Worm (Caenorhabditis elegans): Measurements from ENCODE around the gene Y4C6B.1.

The Y4C6B.1 gene

ce11 chrIV:5367899-5368298, 13.6 kb downstream of the Y4C6B.1 start:
- TF ChIP-seq ahr-1 (tag; optimal IDR thresholded peaks at IDR 0.05): no peak
- no peak for TF ChIP-seq K09A11.1 (tag; optimal IDR thresholded peaks at IDR 0.05; ENCODE audit: insufficient read depth)
- no peak for TF ChIP-seq ztf-16 (tag; optimal IDR thresholded peaks at IDR 0.05)
- no peak for TF ChIP-seq tbx-7 (tag; optimal IDR thresholded peaks at IDR 0.05)
- TF ChIP-seq che-1 (tag; optimal IDR thresholded peaks at IDR 0.05): no peak

DNA sequence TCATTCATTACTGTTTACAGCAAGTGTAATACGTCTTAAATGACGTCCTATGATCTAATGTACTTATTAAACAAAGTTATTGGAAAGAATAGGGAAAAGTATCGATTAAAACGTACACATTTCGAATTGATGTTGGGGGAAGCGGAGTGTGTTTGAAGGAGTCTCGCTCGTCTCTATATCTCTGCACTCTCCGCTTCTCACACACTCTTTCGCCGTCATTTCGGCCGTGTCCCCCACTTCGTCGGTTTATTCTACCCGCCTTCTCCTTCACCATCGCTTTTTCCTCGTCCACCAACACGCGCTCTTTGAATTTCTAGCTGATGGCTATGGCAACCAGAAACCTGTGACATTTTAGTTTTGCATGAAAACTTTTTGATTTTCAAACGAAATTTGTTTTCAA, 14.6 kb downstream of the Y4C6B.1 start:
- TF ChIP-seq rnt-1 (tag; optimal IDR thresholded peaks at IDR 0.05) (peak; percentile 16), nfya-1 (tag; optimal IDR thresholded peaks at IDR 0.05) (peak; percentile 47), ceh-34 (tag; optimal IDR thresholded peaks at IDR 0.05) (peak; percentile 58), pha-2 (tag; optimal IDR thresholded peaks at IDR 0.05) (no peak), ceh-14 (tag; optimal IDR thresholded peaks at IDR 0.05) (no peak), ceh-31 (tag; optimal IDR thresholded peaks at IDR 0.05) (peak; percentile 41), hlh-15 (tag; optimal IDR thresholded peaks at IDR 0.05) (no peak), unc-42 (tag; optimal IDR thresholded peaks at IDR 0.05) (peak; percentile 4), ceh-48 (tag; optimal IDR thresholded peaks at IDR 0.05) (peak; percentile 66), zip-5 (tag; optimal IDR thresholded peaks at IDR 0.05) (no peak), tbx-2 (tag; optimal IDR thresholded peaks at IDR 0.05) (peak; percentile 16), syd-9 (tag; optimal IDR thresholded peaks at IDR 0.05) (peak; percentile 13)

DNA sequence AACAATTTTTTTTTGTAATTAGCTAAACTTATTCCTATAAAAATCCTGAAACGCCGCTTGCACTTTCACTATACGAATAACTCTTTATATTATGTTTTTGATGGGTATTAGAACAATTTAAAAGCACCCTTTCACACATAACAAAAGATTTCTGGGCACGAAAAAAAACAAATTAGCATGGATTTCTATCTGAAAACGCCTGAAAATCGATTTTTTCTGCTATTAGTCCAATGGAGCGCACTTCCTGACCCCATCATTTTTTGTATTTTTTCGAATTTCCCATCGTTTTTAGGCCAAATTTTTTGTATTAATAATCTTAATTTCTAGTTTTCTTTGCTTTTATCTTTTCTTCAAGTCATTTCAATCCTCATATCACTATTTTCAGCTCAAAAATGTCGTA, 15.1 kb downstream of the Y4C6B.1 start, which contains the start of gene F41H10.3:
TSS of gene F41H10.3 (plus strand) at position 388 of the 400 bp plus-strand sequence.
- no peak for TF ChIP-seq sdc-2 (tag; optimal IDR thresholded peaks at IDR 0.05)
- TF ChIP-seq ceh-24 (tag; optimal IDR thresholded peaks at IDR 0.05): no peak
- TF ChIP-seq ceh-48 (tag; optimal IDR thresholded peaks at IDR 0.05): peak; percentile 18
- no peak for TF ChIP-seq hlh-8 (tag; optimal IDR thresholded peaks at IDR 0.05)
- TF ChIP-seq C38D4.7 (GFP tag; optimal IDR thresholded peaks at IDR 0.05): no peak
- TF ChIP-seq K02D7.2 (tag; optimal IDR thresholded peaks at IDR 0.05): no peak
- TF ChIP-seq tbx-7 (tag; optimal IDR thresholded peaks at IDR 0.05): no peak

ce11 chrIV:5370914-5371313, 16.6 kb downstream of the Y4C6B.1 start:
- peak; percentile 14 for TF ChIP-seq hlh-15 (tag; optimal IDR thresholded peaks at IDR 0.05)
- peak; percentile 20 for TF ChIP-seq ref-2 (tag; optimal IDR thresholded peaks at IDR 0.05)
- TF ChIP-seq fax-1 (tag; optimal IDR thresholded peaks at IDR 0.05): peak; percentile 33
- TF ChIP-seq zip-5 (tag; optimal IDR thresholded peaks at IDR 0.05): peak; percentile 52
- no peak for TF ChIP-seq sox-2 (GFP tag; IDR thresholded peaks at IDR 0.05)
- TF ChIP-seq ceh-18 (tag; optimal IDR thresholded peaks at IDR 0.05): no peak
- TF ChIP-seq mec-3 (tag; optimal IDR thresholded peaks at IDR 0.05; ENCODE audit: borderline replicate concordance): no peak
- peak; percentile 39 for TF ChIP-seq ceh-14 (tag; optimal IDR thresholded peaks at IDR 0.05)
- peak; percentile 1 for TF ChIP-seq C38D4.7 (GFP tag; optimal IDR thresholded peaks at IDR 0.05)
- TF ChIP-seq nhr-232 (tag; optimal IDR thresholded peaks at IDR 0.05): peak; percentile 18
- peak; percentile 71 for TF ChIP-seq ceh-34 (tag; optimal IDR thresholded peaks at IDR 0.05)
- peak; percentile 47 for TF ChIP-seq ceh-31 (tag; optimal IDR thresholded peaks at IDR 0.05)
- TF ChIP-seq K02D7.2 (tag; optimal IDR thresholded peaks at IDR 0.05): peak; percentile 25
- TF ChIP-seq pha-2 (tag; optimal IDR thresholded peaks at IDR 0.05): peak; percentile 41
- peak; percentile 43 for TF ChIP-seq ceh-2 (tag; optimal IDR thresholded peaks at IDR 0.05)
- peak; percentile 50 for TF ChIP-seq tbx-2 (tag; optimal IDR thresholded peaks at IDR 0.05)
- peak; percentile 72 for TF ChIP-seq ttx-3 (tag; optimal IDR thresholded peaks at IDR 0.05)
- no peak for TF ChIP-seq elt-4 (tag; optimal IDR thresholded peaks at IDR 0.05)
- TF ChIP-seq K09A11.1 (tag; optimal IDR thresholded peaks at IDR 0.05; ENCODE audit: insufficient read depth): peak; percentile 65
- no peak for TF ChIP-seq unc-3 (GFP tag; conservative IDR thresholded peaks at IDR 0.05)
- peak; percentile 22 for TF ChIP-seq unc-3 (tag; optimal IDR thresholded peaks at IDR 0.05)
- TF ChIP-seq unc-55 (GFP tag; optimal IDR thresholded peaks at IDR 0.05): no peak
- TF ChIP-seq ceh-22 (tag; optimal IDR thresholded peaks at IDR 0.05): no peak
- TF ChIP-seq sdc-2 (tag; optimal IDR thresholded peaks at IDR 0.05): no peak
- peak; percentile 52 for TF ChIP-seq pat-9 (tag; optimal IDR thresholded peaks at IDR 0.05)
- TF ChIP-seq ztf-16 (tag; optimal IDR thresholded peaks at IDR 0.05): peak; percentile 21
- TF ChIP-seq pha-4 (tag; optimal IDR thresholded peaks at IDR 0.05): no peak
- peak; percentile 49 for TF ChIP-seq nfya-1 (tag; optimal IDR thresholded peaks at IDR 0.05)
- TF ChIP-seq pag-3 (tag; optimal IDR thresholded peaks at IDR 0.05; ENCODE audit: borderline replicate concordance): no peak
- peak; percentile 44 for TF ChIP-seq unc-86 (tag; optimal IDR thresholded peaks at IDR 0.05)
- peak; percentile 76 for TF ChIP-seq elt-2 (tag; optimal IDR thresholded peaks at IDR 0.05)
- TF ChIP-seq sox-4 (tag; optimal IDR thresholded peaks at IDR 0.05): peak; percentile 44

Data from whole organism, late embryonic.